Fruit fly (Drosophila melanogaster) whole organism, prepupa: Measurements from ENCODE around the gene CG13482.

Experiments used
- Blimp-1 ChIP-seq: fragments of 200-800 bp; sonication (Bioruptor generic); optimal IDR thresholded peaks from 3 replicates; lab custom pipeline; 2017; ENCODE audit warnings: missing biosample characterization, missing genetic modification characterization, mild to moderate bottlenecking, moderate library complexity, missing genetic modification reagents
- CG10631 ChIP-seq: fragments of 200-800 bp; sonication (Bioruptor generic); optimal IDR thresholded peaks from 2 replicates; lab custom pipeline; 2016; ENCODE audit warnings: missing biosample characterization, missing genetic modification characterization
- CG10669 ChIP-seq: fragments of 200-800 bp; sonication (Bioruptor generic); optimal IDR thresholded peaks from 3 replicates; lab custom pipeline; 2018; ENCODE audit warnings: missing biosample characterization, mild to moderate bottlenecking, missing genetic modification characterization, moderate library complexity
- CG11294 ChIP-seq: fragments of 200-800 bp; sonication (Bioruptor generic); IDR thresholded peaks from 2 replicates; pipeline ENCODE4 v1.3.6; 2022; ENCODE audit warnings: missing biosample characterization, missing genetic modification characterization
- CG11902 ChIP-seq: fragments of 200-800 bp; sonication (Bioruptor generic); optimal IDR thresholded peaks from 3 replicates; lab custom pipeline; 2016; ENCODE audit warnings: missing biosample characterization, missing genetic modification characterization
- CG1621 ChIP-seq: fragments of 200-800 bp; sonication (Bioruptor generic); optimal IDR thresholded peaks from 3 replicates; lab custom pipeline; 2018; ENCODE audit warnings: missing biosample characterization, mild to moderate bottlenecking, missing genetic modification characterization
- CG16779 ChIP-seq: fragments of 200-800 bp; sonication (Bioruptor generic); optimal IDR thresholded peaks from 3 replicates; lab custom pipeline; 2017; ENCODE audit warnings: missing biosample characterization, mild to moderate bottlenecking, missing genetic modification characterization
- CG3032 ChIP-seq: fragments of 200-800 bp; optimal IDR thresholded peaks from 2 replicates; lab custom pipeline; 2019; ENCODE audit warnings: missing biosample characterization, mild to moderate bottlenecking, missing genetic modification characterization, moderate library complexity
- CG31627 ChIP-seq: fragments of 200-800 bp; sonication (Bioruptor generic); optimal IDR thresholded peaks from 3 replicates; lab custom pipeline; 2016; ENCODE audit warnings: missing biosample characterization, missing genetic modification characterization
- CG32006 ChIP-seq: fragments of 200-800 bp; sonication (Bioruptor generic); optimal IDR thresholded peaks from 3 replicates; lab custom pipeline; 2017; ENCODE audit warnings: missing biosample characterization, mild to moderate bottlenecking, missing genetic modification characterization
- CG34406 ChIP-seq: fragments of 200-800 bp; sonication (Bioruptor generic); optimal IDR thresholded peaks from 3 replicates; lab custom pipeline; 2016; ENCODE audit warnings: missing biosample characterization, missing genetic modification characterization
- CG3919 ChIP-seq: fragments of 200-800 bp; sonication (Bioruptor generic); optimal IDR thresholded peaks from 3 replicates; lab custom pipeline; 2016; ENCODE audit warnings: missing biosample characterization, missing genetic modification characterization
- CG4318 ChIP-seq: fragments of 200-800 bp; sonication (Bioruptor generic); optimal IDR thresholded peaks from 3 replicates; lab custom pipeline; 2017; ENCODE audit warnings: missing biosample characterization, mild to moderate bottlenecking, missing genetic modification characterization
- CG6163 ChIP-seq: fragments of 200-800 bp; sonication (Bioruptor generic); IDR thresholded peaks from 3 replicates; pipeline ENCODE4 v1.3.6; 2022; ENCODE audit warnings: missing biosample characterization, missing genetic modification characterization
- CG6792 ChIP-seq: fragments of 200-800 bp; sonication (Bioruptor generic); optimal IDR thresholded peaks from 3 replicates; lab custom pipeline; 2016; ENCODE audit warnings: missing biosample characterization, missing genetic modification characterization
- CG6808 ChIP-seq: fragments of 200-800 bp; sonication (Bioruptor generic); optimal IDR thresholded peaks from 3 replicates; lab custom pipeline; 2017; ENCODE audit warnings: missing biosample characterization, missing genetic modification characterization, mild to moderate bottlenecking, moderate library complexity, missing genetic modification reagents
- CG6854 ChIP-seq: fragments of 200-800 bp; sonication (Bioruptor generic); optimal IDR thresholded peaks from 2 replicates; lab custom pipeline; 2017; ENCODE audit warnings: missing biosample characterization, mild to moderate bottlenecking, missing genetic modification characterization
- CG8119 ChIP-seq: fragments of 200-800 bp; sonication (Bioruptor generic); IDR thresholded peaks from 3 replicates; pipeline ENCODE4 v1.3.6; 2022; ENCODE audit warnings: missing biosample characterization, missing genetic modification characterization
- CG8632 ChIP-seq: fragments of 200-800 bp; sonication (Bioruptor generic); optimal IDR thresholded peaks from 3 replicates; lab custom pipeline; 2016; ENCODE audit warnings: missing biosample characterization, missing genetic modification characterization
- CG9139 ChIP-seq: fragments of 200-800 bp; sonication (Bioruptor generic); optimal IDR thresholded peaks from 3 replicates; lab custom pipeline; 2017; ENCODE audit warnings: missing biosample characterization, mild to moderate bottlenecking, missing genetic modification characterization
- Eip78C ChIP-seq: fragments of 200-800 bp; sonication (Bioruptor generic); peaks from one replicate; lab custom pipeline; 2016; ENCODE audit warnings: missing biosample characterization, missing genetic modification characterization
- Eip93F ChIP-seq: fragments of 200-800 bp; sonication (Bioruptor generic); optimal IDR thresholded peaks from 2 replicates; lab custom pipeline; 2016; ENCODE audit warnings: missing biosample characterization, mild to moderate bottlenecking, missing genetic modification characterization
- Ets96B ChIP-seq: fragments of 200-800 bp; optimal IDR thresholded peaks from 2 replicates; lab custom pipeline; 2019; ENCODE audit warnings: missing biosample characterization, mild to moderate bottlenecking, missing genetic modification characterization, moderate library complexity
- Hr38 ChIP-seq: sonication (Bioruptor generic); optimal IDR thresholded peaks from 2 replicates; lab custom pipeline; 2016; ENCODE audit warnings: missing biosample characterization, missing genetic modification characterization
- Lpt ChIP-seq: fragments of 200-800 bp; sonication (Bioruptor generic); optimal IDR thresholded peaks from 3 replicates; lab custom pipeline; 2016; ENCODE audit warnings: missing biosample characterization, missing genetic modification characterization
- Met ChIP-seq: fragments of 200-800 bp; sonication (Bioruptor generic); optimal IDR thresholded peaks from 3 replicates; lab custom pipeline; 2016; ENCODE audit warnings: missing biosample characterization, missing genetic modification characterization
- OdsH ChIP-seq: fragments of 200-800 bp; sonication (Bioruptor generic); optimal IDR thresholded peaks from 3 replicates; lab custom pipeline; 2016; ENCODE audit warnings: missing biosample characterization, missing genetic modification characterization
- Smox ChIP-seq: fragments of 200-800 bp; sonication (Bioruptor generic); optimal IDR thresholded peaks from 3 replicates; lab custom pipeline; 2016; ENCODE audit warnings: missing biosample characterization, missing genetic modification characterization
- Sox102F ChIP-seq: fragments of 200-800 bp; sonication (Bioruptor generic); optimal IDR thresholded peaks from 2 replicates; lab custom pipeline; 2016; ENCODE audit warnings: missing biosample characterization, mild to moderate bottlenecking, missing genetic modification characterization
- Sox14 ChIP-seq: fragments of 200-800 bp; sonication (Bioruptor generic); optimal IDR thresholded peaks from 3 replicates; lab custom pipeline; 2016; ENCODE audit warnings: missing biosample characterization, missing genetic modification characterization
- cyc ChIP-seq: fragments of 200-800 bp; sonication (Bioruptor generic); optimal IDR thresholded peaks from 3 replicates; lab custom pipeline; 2016; ENCODE audit warnings: missing biosample characterization, missing genetic modification characterization
- dac ChIP-seq: fragments of 200-800 bp; sonication (Bioruptor generic); optimal IDR thresholded peaks from 2 replicates; lab custom pipeline; 2017; ENCODE audit warnings: missing biosample characterization, mild to moderate bottlenecking, missing genetic modification characterization
- dsx ChIP-seq: fragments of 200-800 bp; optimal IDR thresholded peaks from 3 replicates; lab custom pipeline; 2019; ENCODE audit warnings: missing biosample characterization, mild to moderate bottlenecking, missing genetic modification characterization, moderate library complexity; ENCODE audit not compliant: poor library complexity, severe bottlenecking
- eg ChIP-seq: fragments of 200-800 bp; sonication (Bioruptor generic); IDR thresholded peaks from 3 replicates; pipeline ENCODE4 v1.3.6; 2022; ENCODE audit warnings: missing biosample characterization, missing genetic modification characterization
- fd59A ChIP-seq: fragments of 200-800 bp; sonication (Bioruptor generic); optimal IDR thresholded peaks from 2 replicates; lab custom pipeline; 2017; ENCODE audit warnings: missing biosample characterization, mild to moderate bottlenecking, missing genetic modification characterization, missing genetic modification reagents
- fd85E ChIP-seq: fragments of 200-800 bp; sonication (Bioruptor generic); optimal IDR thresholded peaks from 3 replicates; lab custom pipeline; 2016; ENCODE audit warnings: missing biosample characterization, missing genetic modification characterization
- fkh ChIP-seq: fragments of 200-800 bp; sonication (Bioruptor generic); optimal IDR thresholded peaks from 3 replicates; lab custom pipeline; 2017; ENCODE audit warnings: missing biosample characterization, mild to moderate bottlenecking, missing genetic modification characterization, moderate library complexity
- lz ChIP-seq: fragments of 200-800 bp; sonication (Bioruptor generic); optimal IDR thresholded peaks from 3 replicates; lab custom pipeline; 2016; ENCODE audit warnings: missing biosample characterization, missing genetic modification characterization
- net ChIP-seq: fragments of 200-800 bp; sonication (Bioruptor generic); optimal IDR thresholded peaks from 3 replicates; lab custom pipeline; 2016; ENCODE audit warnings: missing biosample characterization, missing genetic modification characterization
- pdm3 ChIP-seq: fragments of 200-800 bp; sonication (Bioruptor generic); optimal IDR thresholded peaks from 3 replicates; lab custom pipeline; 2016; ENCODE audit warnings: missing biosample characterization, missing genetic modification characterization
- salr ChIP-seq, 2 experiments: fragments of 200-800 bp; sonication (Bioruptor generic); optimal IDR thresholded peaks; 3 replicates each; lab custom pipeline; 2016 to 2018; ENCODE audit warnings: missing biosample characterization in 2 of 2, missing genetic modification characterization in 2 of 2, mild to moderate bottlenecking in 1 of 2
- spab ChIP-seq: fragments of 200-800 bp; sonication (Bioruptor generic); optimal IDR thresholded peaks from 2 replicates; lab custom pipeline; 2017; ENCODE audit warnings: missing biosample characterization, mild to moderate bottlenecking, missing genetic modification characterization, missing genetic modification reagents
- svp ChIP-seq: fragments of 200-800 bp; sonication (Bioruptor generic); peaks from one replicate; lab custom pipeline; 2016; ENCODE audit warnings: missing biosample characterization, missing genetic modification characterization
- topi ChIP-seq: fragments of 200-800 bp; sonication (Bioruptor generic); optimal IDR thresholded peaks from 3 replicates; lab custom pipeline; 2016; ENCODE audit warnings: missing biosample characterization, missing genetic modification characterization
- vri ChIP-seq: fragments of 200-800 bp; sonication (Bioruptor generic); optimal IDR thresholded peaks from 3 replicates; lab custom pipeline; 2016; ENCODE audit warnings: missing biosample characterization, mild to moderate bottlenecking, missing genetic modification characterization

Gene CG13482

dm6 chr3L:14354285-14355092, 25.3 kb downstream of the CG13482 start (continued):
- TF ChIP-seq CG8119 (GFP tag; lab: Robert Waterston, UW) = peak; percentile 64; the same call in 2 of the 3 replicates
- TF ChIP-seq CG6854 = no peak
- TF ChIP-seq dsx (GFP tag; lab: Kevin White, UChicago) = no peak
- TF ChIP-seq spab (GFP tag; lab: Kevin White, UChicago) = no peak
- TF ChIP-seq CG9139 (GFP tag; lab: Kevin White, UChicago) = no peak
- no peak for TF ChIP-seq cyc (GFP tag; lab: Kevin White, UChicago)
- peak; percentile 18 for TF ChIP-seq net (GFP tag; lab: Kevin White, UChicago)
- TF ChIP-seq Sox102F = no peak
- no peak for TF ChIP-seq Lpt
- peak in 1 of 2 experiments; percentile 29 for TF ChIP-seq salr (GFP tag; optimal IDR thresholded peaks at IDR 0.05; lab: Kevin White, UChicago)
- TF ChIP-seq fd59A (GFP tag; lab: Kevin White, UChicago) = no peak
- no peak for TF ChIP-seq CG8632 (GFP tag; lab: Kevin White, UChicago)
- no peak for TF ChIP-seq CG34406 (GFP tag; lab: Kevin White, UChicago)
- TF ChIP-seq Smox = no peak
- TF ChIP-seq eg (GFP tag; lab: Robert Waterston, UW) = 0 out of 3 replicates have a peak, but pooled peaks have one; percentile 14
- TF ChIP-seq svp (GFP tag; lab: Kevin White, UChicago) = no peak
- no peak for TF ChIP-seq Hr38 (GFP tag; lab: Kevin White, UChicago)
- peak; percentile 55 for TF ChIP-seq CG32006
- TF ChIP-seq Blimp-1 (GFP tag; lab: Kevin White, UChicago) = no peak
- peak; percentile 8 for TF ChIP-seq pdm3
- peak; percentile 4 for TF ChIP-seq OdsH (GFP tag; lab: Kevin White, UChicago)
- TF ChIP-seq, all 60 proteins: peak for 16

- TF ChIP-seq CG6792 (GFP tag; lab: Kevin White, UChicago) = peak; percentile 35
- peak; percentile 14 for TF ChIP-seq net (GFP tag; lab: Kevin White, UChicago)
- TF ChIP-seq CG8119 (GFP tag; lab: Robert Waterston, UW) = peak; percentile 28; the same call in 1 of the 3 replicates
- no peak for TF ChIP-seq CG10631 (GFP tag; lab: Kevin White, UChicago)
- TF ChIP-seq CG6808 (GFP tag; lab: Kevin White, UChicago) = peak; percentile 22
- TF ChIP-seq CG3032 (tag; lab: Kevin White, UChicago) = no peak
- no peak for TF ChIP-seq vri (GFP tag; lab: Kevin White, UChicago)
- TF ChIP-seq dac (GFP tag; lab: Kevin White, UChicago) = no peak
- peak; percentile 12 for TF ChIP-seq OdsH (GFP tag; lab: Kevin White, UChicago)
- TF ChIP-seq CG1621 (tag; lab: Kevin White, UChicago) = no peak
- TF ChIP-seq eg (GFP tag; lab: Robert Waterston, UW) = no peak
- peak; percentile 49; the same call in 1 of the 3 replicates for TF ChIP-seq CG6163 (GFP tag; lab: Robert Waterston, UW)
- no peak for TF ChIP-seq CG8632 (GFP tag; lab: Kevin White, UChicago)
- TF ChIP-seq Hr38 (GFP tag; lab: Kevin White, UChicago) = no peak
- TF ChIP-seq dsx (GFP tag; lab: Kevin White, UChicago) = peak; percentile 24
- peak; percentile 14 for TF ChIP-seq Met (GFP tag; lab: Kevin White, UChicago)
- peak; percentile 1 for TF ChIP-seq fd59A (GFP tag; lab: Kevin White, UChicago)
- TF ChIP-seq Eip93F (GFP tag; lab: Kevin White, UChicago) = no peak
- no peak for TF ChIP-seq CG11902 (GFP tag; lab: Kevin White, UChicago)
- no peak for TF ChIP-seq CG11294 (GFP tag; lab: Robert Waterston, UW)
- TF ChIP-seq lz (GFP tag; lab: Kevin White, UChicago) = no peak
- TF ChIP-seq CG3919 = no peak
- peak; percentile 17 for TF ChIP-seq Sox102F
- no peak for TF ChIP-seq fd85E (GFP tag; lab: Kevin White, UChicago)
- TF ChIP-seq salr (GFP tag; optimal IDR thresholded peaks at IDR 0.05; lab: Kevin White, UChicago) = no peak
- no peak for TF ChIP-seq CG10669
- TF ChIP-seq topi = no peak
- TF ChIP-seq Eip78C (GFP tag; lab: Kevin White, UChicago) = peak; percentile 65
- TF ChIP-seq Ets96B (tag; lab: Kevin White, UChicago) = peak; percentile 18
- TF ChIP-seq CG31627 (GFP tag; lab: Kevin White, UChicago) = no peak
- TF ChIP-seq CG4318 (GFP tag; lab: Kevin White, UChicago) = no peak
- TF ChIP-seq Blimp-1 (GFP tag; lab: Kevin White, UChicago) = no peak
- TF ChIP-seq Sox14 (GFP tag; lab: Kevin White, UChicago) = peak; percentile 30
- no peak for TF ChIP-seq fkh (GFP tag; lab: Kevin White, UChicago)
- no peak for TF ChIP-seq CG16779 (tag; lab: Kevin White, UChicago)
Measured at dm6 chr3L:14356507-14357291, 27.6 kb downstream of the CG13482 start.
